Worm (Caenorhabditis elegans) whole organism, L4/young adult: ENCODE data around the gene irld-23.
"Not testable (repeated sequence)": the region's sequence is repeated elsewhere in the genome, so short reads cannot be mapped to it uniquely, and the experiment has no call there.

ENCODE experiments used
- W03F9.2 ChIP-seq: fragments of 150-350 bp; optimal IDR thresholded peaks from 2 replicates; lab custom pipeline; 2014; ENCODE audit warnings: missing biosample characterization, missing genetic modification characterization
- dao-5 ChIP-seq: sonication (generic microtip); optimal IDR thresholded peaks from 2 replicates; lab custom pipeline; 2016; ENCODE audit warnings: missing genotype, missing genetic modification characterization, moderate library complexity, missing compliant biosample characterization
- him-1 ChIP-seq: sonication (generic microtip); optimal IDR thresholded peaks from 2 replicates; lab custom pipeline; 2016; ENCODE audit warnings: missing genotype, missing genetic modification reagents, missing genetic modification characterization, missing compliant biosample characterization

Gene irld-23

DNA sequence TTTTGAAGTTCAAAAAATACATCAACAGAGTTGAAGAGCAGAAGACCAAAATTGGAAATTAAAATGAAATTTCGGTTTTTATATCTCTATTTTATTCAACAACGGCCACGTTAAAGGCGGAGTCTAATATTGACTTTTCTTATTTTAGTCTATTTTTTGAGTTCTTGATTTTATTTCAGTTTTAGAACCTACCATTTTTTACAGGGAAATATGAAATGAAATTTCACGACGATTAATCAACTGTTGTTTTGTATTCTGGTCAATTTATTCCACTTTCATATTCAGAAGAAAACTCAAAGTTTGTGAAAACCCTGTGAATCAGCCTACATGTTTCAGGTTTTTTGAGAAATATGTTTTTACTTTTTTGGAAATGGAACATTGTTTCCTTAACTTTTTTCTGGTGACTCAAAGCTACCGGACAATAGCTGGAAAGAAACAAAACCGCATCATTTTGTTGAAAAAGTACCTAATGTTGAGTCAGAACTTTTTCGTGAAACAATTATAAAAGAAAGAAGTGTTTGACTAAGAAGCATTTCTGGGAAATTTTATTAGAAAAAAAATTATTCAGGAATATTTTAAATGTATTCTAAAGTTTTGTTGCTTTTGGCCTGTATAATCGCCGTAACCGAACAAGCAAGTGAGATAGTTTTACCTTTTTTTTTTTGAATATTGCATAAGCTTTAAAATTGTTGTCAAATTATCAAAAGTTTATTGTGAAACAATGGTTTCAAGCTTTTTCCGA is at the start of gene irld-23, which contains the start of gene C08A9.10:
irld-23 (minus strand) TSS at position 51 of the 742 bp plus-strand sequence.
C08A9.10 (plus strand) TSS at position 545 of the 742 bp plus-strand sequence.
- TF ChIP-seq W03F9.2 (tag; lab: Kevin White, UChicago): no peak
- no peak for TF ChIP-seq dao-5 (tag; lab: Kevin White, UChicago)
- no peak for TF ChIP-seq him-1

DNA sequence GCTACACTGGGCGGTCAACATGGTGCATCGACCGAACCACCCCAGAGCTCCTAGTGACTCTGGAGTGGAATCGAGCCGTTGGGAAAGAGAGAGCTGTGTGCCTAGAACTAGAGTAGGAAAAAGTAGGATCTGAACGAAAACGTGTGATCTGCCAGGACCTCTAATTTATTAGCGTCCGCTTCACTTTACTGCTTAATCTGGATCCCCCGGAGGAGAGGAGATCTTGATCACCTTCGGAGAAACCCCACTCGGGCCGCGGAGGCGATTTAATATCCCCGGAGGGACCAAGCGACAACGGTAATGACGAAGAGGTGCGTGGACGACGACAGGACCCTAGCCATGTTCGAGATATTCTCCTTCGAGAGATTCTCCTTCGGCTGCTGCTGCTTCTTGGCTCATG is 36.9 kb upstream of the irld-23 start, which contains the start of gene K09E3.2:
K09E3.2 (plus strand) TSS at position 301 of the 400 bp plus-strand sequence.
- not testable (repeated sequence) for TF ChIP-seq W03F9.2 (tag; lab: Kevin White, UChicago); him-1; dao-5 (tag; lab: Kevin White, UChicago)

DNA sequence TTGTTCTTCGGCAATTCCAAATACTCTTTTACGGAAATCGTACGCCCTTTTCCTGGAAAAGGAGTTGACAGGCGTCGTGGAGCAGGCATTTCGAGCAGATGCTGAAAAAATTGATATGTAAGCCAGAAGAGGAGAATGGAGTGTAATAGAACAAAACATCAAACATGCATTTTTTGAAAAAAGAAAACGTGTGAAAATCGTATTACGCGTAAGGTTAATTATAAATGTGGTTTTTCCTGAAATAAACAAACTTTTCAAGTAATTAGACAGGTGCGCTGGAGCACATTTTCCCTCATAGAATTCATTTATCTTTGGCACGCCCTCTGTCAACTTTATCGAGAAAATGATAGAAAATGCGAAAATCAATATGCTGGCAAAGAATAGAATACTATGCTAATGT is 34.6 kb upstream of the irld-23 start, which contains the start of gene lido-6:
lido-6 (minus strand) TSS at position 101 of the 400 bp plus-strand sequence.
- TF ChIP-seq him-1: no peak

DNA sequence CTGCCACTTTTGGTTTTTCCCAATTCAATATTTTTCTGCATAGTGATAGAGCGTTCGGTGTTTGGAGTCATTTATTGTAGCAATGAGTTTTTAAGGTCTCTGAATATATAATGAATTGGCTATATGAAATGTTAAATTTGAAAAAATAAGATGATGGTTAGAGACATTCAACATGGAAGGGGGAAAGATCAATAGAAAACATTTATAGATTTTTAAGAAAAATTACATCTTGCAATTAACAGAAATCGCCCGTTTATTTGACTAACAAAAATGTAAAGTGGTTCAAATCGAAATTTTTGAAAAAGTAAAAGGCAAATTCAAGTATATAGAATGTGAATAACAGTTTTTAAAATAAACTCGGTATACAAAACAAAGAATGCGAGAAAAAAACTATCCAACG is 30.1 kb upstream of the irld-23 start, which contains the start of gene lido-5:
lido-5 (minus strand) TSS at position 101 of the 400 bp plus-strand sequence.
- TF ChIP-seq W03F9.2 (tag; lab: Kevin White, UChicago) (no peak), him-1 (no peak), dao-5 (tag; lab: Kevin White, UChicago) (no peak)

DNA sequence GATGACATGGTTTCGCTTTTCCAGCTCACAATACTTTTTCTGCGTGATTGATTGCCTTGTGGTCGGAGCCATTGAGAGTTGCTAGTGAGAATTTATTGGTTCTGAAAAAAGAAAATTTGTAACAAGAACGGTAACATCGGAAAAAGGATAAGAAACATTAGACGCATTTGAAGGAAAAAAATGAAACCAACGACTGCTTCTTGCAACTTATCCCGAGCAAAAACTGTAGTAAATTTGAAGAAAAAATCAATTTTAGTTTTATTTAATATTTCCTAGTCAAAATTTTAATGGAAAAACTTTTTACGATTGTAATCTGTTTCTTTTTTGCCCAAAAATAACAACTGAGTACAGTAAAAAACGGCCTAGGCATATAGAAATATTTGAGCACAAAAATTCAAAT is 27.2 kb upstream of the irld-23 start, which contains the start of gene lido-4:
lido-4 (minus strand) TSS at position 101 of the 400 bp plus-strand sequence.
- TF ChIP-seq W03F9.2 (tag; lab: Kevin White, UChicago) (no peak), him-1 (no peak), dao-5 (tag; lab: Kevin White, UChicago) (no peak)

DNA sequence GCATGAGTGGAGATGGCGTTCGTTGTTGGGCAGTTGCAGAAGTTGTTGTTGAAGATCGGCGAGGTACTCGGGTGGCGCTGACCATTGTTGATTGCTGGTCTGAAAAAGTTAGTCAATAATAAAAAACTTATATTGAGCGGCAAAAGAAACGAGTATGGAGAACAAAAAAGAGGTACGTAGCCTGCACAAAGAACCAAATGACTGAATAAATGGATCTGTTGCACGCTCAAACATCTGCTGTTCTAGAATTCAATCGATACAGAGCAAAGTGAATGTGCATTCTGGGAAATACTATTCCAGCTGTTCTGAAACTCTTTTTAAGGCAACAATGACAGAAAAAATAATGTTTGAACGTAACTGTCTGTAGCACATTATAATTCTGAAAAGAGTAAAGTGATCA is 20.2 kb upstream of the irld-23 start, which contains the start of gene lido-2:
lido-2 (minus strand) TSS at position 101 of the 400 bp plus-strand sequence.
- no peak for TF ChIP-seq dao-5 (tag; lab: Kevin White, UChicago)
- no peak for TF ChIP-seq him-1
- no peak for TF ChIP-seq W03F9.2 (tag; lab: Kevin White, UChicago)

DNA sequence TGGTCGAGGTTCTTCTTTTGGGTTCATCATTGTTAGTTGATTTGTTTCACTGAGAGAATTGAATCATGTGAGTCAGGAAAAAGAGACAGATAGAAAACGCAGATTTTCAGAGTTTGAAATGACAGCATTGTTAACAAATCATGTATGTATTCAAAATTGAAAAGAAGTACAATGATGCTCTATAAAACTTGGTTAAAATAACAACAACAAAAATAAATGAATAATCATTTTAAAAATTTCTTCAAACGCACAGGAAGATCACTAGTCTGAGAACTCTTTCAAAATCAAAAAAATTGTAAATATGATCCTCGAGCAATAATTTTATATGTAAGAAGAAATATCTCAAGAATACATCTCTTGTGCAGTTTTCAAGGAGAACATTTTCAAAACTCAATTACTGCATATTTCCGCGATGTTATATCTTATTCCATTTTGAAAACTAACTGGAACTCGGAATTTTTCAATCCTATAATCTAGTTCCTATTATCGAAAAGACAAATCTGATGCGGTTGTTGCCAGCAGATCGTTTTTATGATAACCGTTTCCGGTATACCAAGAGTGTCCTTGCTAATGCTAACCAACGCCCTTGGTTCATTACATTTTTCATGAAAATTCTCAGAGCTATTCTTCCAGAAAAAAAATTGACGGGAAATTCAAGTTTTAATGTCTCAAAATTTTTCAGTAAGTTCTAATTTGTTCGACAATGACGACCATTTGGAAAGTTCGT is 16.2 kb upstream of the irld-23 start, which contains the start of gene lido-1:
lido-1 (minus strand) TSS at position 51 of the 727 bp plus-strand sequence.
- no peak for TF ChIP-seq W03F9.2 (tag; lab: Kevin White, UChicago)

DNA sequence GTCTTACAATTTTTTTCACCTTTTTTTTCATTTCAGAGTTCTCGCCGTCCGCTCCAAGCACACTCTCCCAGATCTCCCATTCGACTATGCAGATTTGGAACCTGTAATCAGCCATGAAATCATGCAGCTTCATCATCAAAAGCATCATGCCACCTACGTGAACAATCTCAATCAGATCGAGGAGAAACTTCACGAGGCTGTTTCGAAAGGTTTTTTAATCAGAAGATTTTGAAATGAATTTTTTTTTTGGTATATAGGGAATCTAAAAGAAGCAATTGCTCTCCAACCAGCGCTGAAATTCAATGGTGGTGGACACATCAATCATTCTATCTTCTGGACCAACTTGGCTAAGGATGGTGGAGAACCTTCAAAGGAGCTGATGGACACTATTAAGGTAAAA is 12.7 kb upstream of the irld-23 start, which contains the start of gene C08A9.3:
C08A9.3 (minus strand) TSS at position 101 of the 400 bp plus-strand sequence.
- TF ChIP-seq dao-5 (tag; lab: Kevin White, UChicago) (no peak), W03F9.2 (tag; lab: Kevin White, UChicago) (no peak), him-1 (no peak)

DNA sequence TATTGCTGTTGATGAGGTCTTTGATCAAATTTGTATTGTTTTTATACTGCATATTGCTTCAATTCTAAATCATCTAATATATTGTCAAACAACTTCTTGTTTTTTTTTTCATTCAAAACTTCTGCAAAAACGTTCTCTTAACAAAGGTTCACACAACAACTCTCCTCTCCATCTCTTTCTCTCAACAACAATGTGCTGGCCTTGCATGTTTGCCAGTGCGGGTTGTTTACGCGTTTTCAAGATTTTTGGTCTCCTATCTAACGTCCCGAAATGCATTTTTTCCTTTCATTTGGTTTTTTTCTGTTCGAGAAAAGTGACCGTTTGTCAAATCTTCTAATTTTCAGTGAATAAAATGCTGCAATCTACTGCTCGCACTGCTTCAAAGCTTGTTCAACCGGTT is 11.9 kb upstream of the irld-23 start, which contains the start of gene sod-3:
sod-3 (plus strand) TSS at position 338 of the 400 bp plus-strand sequence.
- TF ChIP-seq dao-5 (tag; lab: Kevin White, UChicago) (no peak), him-1 (no peak), W03F9.2 (tag; lab: Kevin White, UChicago) (no peak)

DNA sequence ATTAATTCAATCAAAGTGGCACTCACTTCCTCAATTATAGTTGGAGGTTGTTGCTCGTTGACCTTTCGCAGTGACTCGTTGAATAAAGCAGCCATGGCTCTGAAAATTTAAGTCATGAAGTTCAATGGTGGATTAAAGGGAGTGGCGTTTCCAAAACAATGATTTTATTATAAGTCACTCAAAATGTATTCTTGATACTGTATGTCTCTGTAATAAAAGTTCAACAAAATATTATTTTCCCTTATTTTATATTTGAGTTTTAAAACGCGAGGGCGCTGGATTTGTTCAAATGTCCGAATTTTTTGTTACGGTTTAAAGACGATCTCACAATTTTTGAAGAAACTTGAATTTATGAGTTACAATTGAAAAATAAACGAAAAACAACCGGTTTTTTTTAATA is 8.4 kb downstream of the irld-23 start, which contains the start of gene C30G4.4:
C30G4.4 (minus strand) TSS at position 101 of the 400 bp plus-strand sequence.
- no peak for TF ChIP-seq dao-5 (tag; lab: Kevin White, UChicago)
- no peak for TF ChIP-seq W03F9.2 (tag; lab: Kevin White, UChicago)
- TF ChIP-seq him-1: no peak

DNA sequence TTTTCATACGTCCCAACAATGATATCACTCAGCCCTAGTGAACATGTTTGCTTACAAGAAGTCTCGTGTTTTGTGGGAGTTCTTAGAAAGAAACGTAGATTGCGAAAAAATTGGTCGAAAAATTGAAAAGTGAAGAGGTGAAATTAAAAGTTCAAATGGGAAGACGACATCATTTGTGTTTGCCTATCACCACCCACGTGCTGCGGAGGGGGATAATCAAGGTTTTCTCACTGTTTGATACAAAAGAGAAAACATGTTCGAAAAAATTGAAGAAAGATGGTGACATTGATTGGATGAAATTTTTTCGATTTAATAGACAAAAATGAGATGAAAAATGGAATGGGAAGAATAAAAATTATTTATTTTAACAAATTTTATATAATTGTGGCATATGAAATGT is 10.0 kb downstream of the irld-23 start:
- TF ChIP-seq him-1 (no peak), W03F9.2 (tag; lab: Kevin White, UChicago) (no peak), dao-5 (tag; lab: Kevin White, UChicago) (no peak)

DNA sequence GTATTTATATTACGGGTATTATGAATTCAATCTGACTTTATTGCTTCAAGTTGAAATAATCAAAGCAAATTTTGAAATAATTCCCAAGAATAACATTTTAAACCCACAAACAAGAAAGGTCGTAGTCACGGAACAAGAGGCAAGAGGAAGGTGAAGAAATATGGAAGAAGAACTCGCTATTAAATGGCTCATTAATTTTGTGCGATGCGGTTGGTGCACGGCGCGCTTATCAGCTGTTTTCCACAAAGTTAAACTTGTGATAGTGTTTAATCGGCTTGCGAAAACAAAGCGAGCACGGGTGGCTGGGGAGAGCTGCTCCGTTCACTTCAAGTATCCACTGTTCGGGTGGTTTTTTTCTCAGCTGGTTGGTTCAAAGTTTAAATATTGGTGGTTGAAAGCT is 13.5 kb downstream of the irld-23 start:
- no peak for TF ChIP-seq him-1

DNA sequence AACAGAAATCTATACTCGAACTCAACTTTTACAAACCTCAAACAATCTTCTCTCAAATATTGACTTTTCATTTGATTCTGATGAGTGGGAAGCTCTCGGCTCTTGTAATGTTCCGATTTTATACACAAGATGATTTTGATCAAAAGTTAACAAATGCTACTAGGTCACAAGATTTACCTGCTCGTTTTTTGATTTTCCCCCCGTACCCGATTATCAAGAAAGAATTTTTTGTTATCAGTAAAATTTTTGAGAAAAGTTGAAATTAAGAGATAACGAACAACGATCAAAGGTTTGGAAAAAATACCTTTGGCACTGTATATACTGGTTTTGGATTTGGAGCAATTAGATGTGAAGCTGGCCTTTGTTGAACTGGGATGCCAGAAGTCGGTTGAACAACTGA is 15.7 kb downstream of the irld-23 start:
- TF ChIP-seq him-1 (no peak), W03F9.2 (tag; lab: Kevin White, UChicago) (no peak), dao-5 (tag; lab: Kevin White, UChicago) (no peak)
